Worm (Caenorhabditis elegans): ENCODE measurements around the gene pcyt-2.2.

- TF ChIP-seq klf-2 (GFP tag; conservative IDR thresholded peaks at IDR 0.05) (no peak), tab-1 (GFP tag; IDR thresholded peaks at IDR 0.05) (no peak), ztf-29 (GFP tag; IDR thresholded peaks at IDR 0.05) (no peak)
Measured at ce11 chrX:7901840-7902239, 17.7 kb downstream of the pcyt-2.2 start.

All from whole organism, midembryonic.